Fruit fly (Drosophila melanogaster) whole organism, prepupa: Measurements from ENCODE around the gene CG15731.

ENCODE experiments used
- Blimp-1 ChIP-seq: fragments of 200-800 bp; sonication (Bioruptor generic); optimal IDR thresholded peaks from 3 replicates; lab custom pipeline; 2017; ENCODE audit warnings: missing biosample characterization, missing genetic modification characterization, mild to moderate bottlenecking, moderate library complexity, missing genetic modification reagents
- CG10669 ChIP-seq: fragments of 200-800 bp; sonication (Bioruptor generic); optimal IDR thresholded peaks from 3 replicates; lab custom pipeline; 2018; ENCODE audit warnings: missing biosample characterization, mild to moderate bottlenecking, missing genetic modification characterization, moderate library complexity
- CG11294 ChIP-seq: fragments of 200-800 bp; sonication (Bioruptor generic); IDR thresholded peaks from 2 replicates; pipeline ENCODE4 v1.3.6; 2022; ENCODE audit warnings: missing biosample characterization, missing genetic modification characterization
- CG11762 ChIP-seq: fragments of 200-800 bp; sonication (Bioruptor generic); optimal IDR thresholded peaks from 3 replicates; lab custom pipeline; 2016; ENCODE audit warnings: missing biosample characterization, missing genetic modification characterization; ENCODE audit not compliant: insufficient read depth
- CG11902 ChIP-seq: fragments of 200-800 bp; sonication (Bioruptor generic); optimal IDR thresholded peaks from 3 replicates; lab custom pipeline; 2016; ENCODE audit warnings: missing biosample characterization, missing genetic modification characterization
- CG15336 ChIP-seq: fragments of 200-800 bp; sonication (Bioruptor generic); IDR thresholded peaks from 2 replicates; pipeline ENCODE4 v1.3.6; 2022; ENCODE audit warnings: missing biosample characterization, missing genetic modification characterization
- CG1621 ChIP-seq: fragments of 200-800 bp; sonication (Bioruptor generic); optimal IDR thresholded peaks from 3 replicates; lab custom pipeline; 2018; ENCODE audit warnings: missing biosample characterization, mild to moderate bottlenecking, missing genetic modification characterization
- CG16779 ChIP-seq: fragments of 200-800 bp; sonication (Bioruptor generic); optimal IDR thresholded peaks from 3 replicates; lab custom pipeline; 2017; ENCODE audit warnings: missing biosample characterization, mild to moderate bottlenecking, missing genetic modification characterization
- CG3032 ChIP-seq: fragments of 200-800 bp; optimal IDR thresholded peaks from 2 replicates; lab custom pipeline; 2019; ENCODE audit warnings: missing biosample characterization, mild to moderate bottlenecking, missing genetic modification characterization, moderate library complexity
- CG31627 ChIP-seq: fragments of 200-800 bp; sonication (Bioruptor generic); optimal IDR thresholded peaks from 3 replicates; lab custom pipeline; 2016; ENCODE audit warnings: missing biosample characterization, missing genetic modification characterization
- CG32006 ChIP-seq: fragments of 200-800 bp; sonication (Bioruptor generic); optimal IDR thresholded peaks from 3 replicates; lab custom pipeline; 2017; ENCODE audit warnings: missing biosample characterization, mild to moderate bottlenecking, missing genetic modification characterization
- CG34406 ChIP-seq: fragments of 200-800 bp; sonication (Bioruptor generic); optimal IDR thresholded peaks from 3 replicates; lab custom pipeline; 2016; ENCODE audit warnings: missing biosample characterization, missing genetic modification characterization
- CG4318 ChIP-seq: fragments of 200-800 bp; sonication (Bioruptor generic); optimal IDR thresholded peaks from 3 replicates; lab custom pipeline; 2017; ENCODE audit warnings: missing biosample characterization, mild to moderate bottlenecking, missing genetic modification characterization
- CG6276 ChIP-seq: fragments of 200-800 bp; sonication (Bioruptor generic); optimal IDR thresholded peaks from 2 replicates; lab custom pipeline; 2017; ENCODE audit warnings: missing biosample characterization, mild to moderate bottlenecking, missing genetic modification characterization
- CG6808 ChIP-seq: fragments of 200-800 bp; sonication (Bioruptor generic); optimal IDR thresholded peaks from 3 replicates; lab custom pipeline; 2017; ENCODE audit warnings: missing biosample characterization, missing genetic modification characterization, mild to moderate bottlenecking, moderate library complexity, missing genetic modification reagents
- CG6854 ChIP-seq: fragments of 200-800 bp; sonication (Bioruptor generic); optimal IDR thresholded peaks from 2 replicates; lab custom pipeline; 2017; ENCODE audit warnings: missing biosample characterization, mild to moderate bottlenecking, missing genetic modification characterization
- CG7368 ChIP-seq: fragments of 200-800 bp; sonication (Bioruptor generic); optimal IDR thresholded peaks from 3 replicates; lab custom pipeline; 2016; ENCODE audit warnings: missing biosample characterization, missing genetic modification characterization
- CG8119 ChIP-seq: fragments of 200-800 bp; sonication (Bioruptor generic); IDR thresholded peaks from 3 replicates; pipeline ENCODE4 v1.3.6; 2022; ENCODE audit warnings: missing biosample characterization, missing genetic modification characterization
- CG8319 ChIP-seq: fragments of 200-800 bp; sonication (Bioruptor generic); optimal IDR thresholded peaks from 3 replicates; lab custom pipeline; 2016; ENCODE audit warnings: missing biosample characterization, missing genetic modification characterization
- CG8632 ChIP-seq: fragments of 200-800 bp; sonication (Bioruptor generic); optimal IDR thresholded peaks from 3 replicates; lab custom pipeline; 2016; ENCODE audit warnings: missing biosample characterization, missing genetic modification characterization
- CG9139 ChIP-seq: fragments of 200-800 bp; sonication (Bioruptor generic); optimal IDR thresholded peaks from 3 replicates; lab custom pipeline; 2017; ENCODE audit warnings: missing biosample characterization, mild to moderate bottlenecking, missing genetic modification characterization
- Eip75B ChIP-seq: fragments of 200-800 bp; sonication (Bioruptor generic); optimal IDR thresholded peaks from 3 replicates; lab custom pipeline; 2016; ENCODE audit warnings: missing biosample characterization, missing genetic modification characterization
- Eip78C ChIP-seq: fragments of 200-800 bp; sonication (Bioruptor generic); peaks from one replicate; lab custom pipeline; 2016; ENCODE audit warnings: missing biosample characterization, missing genetic modification characterization
- Eip93F ChIP-seq: fragments of 200-800 bp; sonication (Bioruptor generic); optimal IDR thresholded peaks from 2 replicates; lab custom pipeline; 2016; ENCODE audit warnings: missing biosample characterization, mild to moderate bottlenecking, missing genetic modification characterization
- Ets21C ChIP-seq: fragments of 200-800 bp; sonication (Bioruptor generic); optimal IDR thresholded peaks from 3 replicates; lab custom pipeline; 2016; ENCODE audit warnings: missing biosample characterization, missing genetic modification characterization
- Gug ChIP-seq: fragments of 200-800 bp; sonication (Bioruptor generic); IDR thresholded peaks from 2 replicates; pipeline ENCODE4 v1.3.6; 2022; ENCODE audit warnings: missing biosample characterization, missing genetic modification characterization
- Hr38 ChIP-seq: sonication (Bioruptor generic); optimal IDR thresholded peaks from 2 replicates; lab custom pipeline; 2016; ENCODE audit warnings: missing biosample characterization, missing genetic modification characterization
- Hr39 ChIP-seq: fragments of 200-800 bp; sonication (Bioruptor generic); optimal IDR thresholded peaks from 2 replicates; lab custom pipeline; 2016; ENCODE audit warnings: missing biosample characterization, missing genetic modification characterization
- Hr4 ChIP-seq: fragments of 200-800 bp; sonication (Bioruptor generic); optimal IDR thresholded peaks from 3 replicates; lab custom pipeline; 2016; ENCODE audit warnings: missing biosample characterization, missing genetic modification characterization
- Lpt ChIP-seq: fragments of 200-800 bp; sonication (Bioruptor generic); optimal IDR thresholded peaks from 3 replicates; lab custom pipeline; 2016; ENCODE audit warnings: missing biosample characterization, missing genetic modification characterization
- Met ChIP-seq: fragments of 200-800 bp; sonication (Bioruptor generic); optimal IDR thresholded peaks from 3 replicates; lab custom pipeline; 2016; ENCODE audit warnings: missing biosample characterization, missing genetic modification characterization
- OdsH ChIP-seq: fragments of 200-800 bp; sonication (Bioruptor generic); optimal IDR thresholded peaks from 3 replicates; lab custom pipeline; 2016; ENCODE audit warnings: missing biosample characterization, missing genetic modification characterization
- Smox ChIP-seq: fragments of 200-800 bp; sonication (Bioruptor generic); optimal IDR thresholded peaks from 3 replicates; lab custom pipeline; 2016; ENCODE audit warnings: missing biosample characterization, missing genetic modification characterization
- Sox102F ChIP-seq: fragments of 200-800 bp; sonication (Bioruptor generic); optimal IDR thresholded peaks from 2 replicates; lab custom pipeline; 2016; ENCODE audit warnings: missing biosample characterization, mild to moderate bottlenecking, missing genetic modification characterization
- Sox14 ChIP-seq: fragments of 200-800 bp; sonication (Bioruptor generic); optimal IDR thresholded peaks from 3 replicates; lab custom pipeline; 2016; ENCODE audit warnings: missing biosample characterization, missing genetic modification characterization
- Sox15 ChIP-seq: fragments of 200-800 bp; sonication (Bioruptor generic); optimal IDR thresholded peaks from 3 replicates; lab custom pipeline; 2016; ENCODE audit warnings: missing biosample characterization, missing genetic modification characterization
- achi ChIP-seq: fragments of 200-800 bp; sonication (Bioruptor generic); optimal IDR thresholded peaks from 3 replicates; lab custom pipeline; 2016; ENCODE audit warnings: missing biosample characterization, missing genetic modification characterization
- acj6 ChIP-seq: fragments of 200-800 bp; sonication (Bioruptor generic); optimal IDR thresholded peaks from 3 replicates; lab custom pipeline; 2016; ENCODE audit warnings: missing biosample characterization, missing genetic modification characterization
- dsx ChIP-seq: fragments of 200-800 bp; optimal IDR thresholded peaks from 3 replicates; lab custom pipeline; 2019; ENCODE audit warnings: missing biosample characterization, mild to moderate bottlenecking, missing genetic modification characterization, moderate library complexity; ENCODE audit not compliant: poor library complexity, severe bottlenecking
- eg ChIP-seq: fragments of 200-800 bp; sonication (Bioruptor generic); IDR thresholded peaks from 3 replicates; pipeline ENCODE4 v1.3.6; 2022; ENCODE audit warnings: missing biosample characterization, missing genetic modification characterization
- esn ChIP-seq: fragments of 200-800 bp; sonication (Bioruptor generic); optimal IDR thresholded peaks from 2 replicates; lab custom pipeline; 2016; ENCODE audit warnings: missing biosample characterization, mild to moderate bottlenecking, missing genetic modification characterization, moderate library complexity
- fd59A ChIP-seq: fragments of 200-800 bp; sonication (Bioruptor generic); optimal IDR thresholded peaks from 2 replicates; lab custom pipeline; 2017; ENCODE audit warnings: missing biosample characterization, mild to moderate bottlenecking, missing genetic modification characterization, missing genetic modification reagents
- fd85E ChIP-seq: fragments of 200-800 bp; sonication (Bioruptor generic); optimal IDR thresholded peaks from 3 replicates; lab custom pipeline; 2016; ENCODE audit warnings: missing biosample characterization, missing genetic modification characterization
- lz ChIP-seq: fragments of 200-800 bp; sonication (Bioruptor generic); optimal IDR thresholded peaks from 3 replicates; lab custom pipeline; 2016; ENCODE audit warnings: missing biosample characterization, missing genetic modification characterization
- net ChIP-seq: fragments of 200-800 bp; sonication (Bioruptor generic); optimal IDR thresholded peaks from 3 replicates; lab custom pipeline; 2016; ENCODE audit warnings: missing biosample characterization, missing genetic modification characterization
- pdm3 ChIP-seq: fragments of 200-800 bp; sonication (Bioruptor generic); optimal IDR thresholded peaks from 3 replicates; lab custom pipeline; 2016; ENCODE audit warnings: missing biosample characterization, missing genetic modification characterization
- salr ChIP-seq, 2 experiments: fragments of 200-800 bp; sonication (Bioruptor generic); optimal IDR thresholded peaks; 3 replicates each; lab custom pipeline; 2016 to 2018; ENCODE audit warnings: missing biosample characterization in 2 of 2, missing genetic modification characterization in 2 of 2, mild to moderate bottlenecking in 1 of 2
- spab ChIP-seq: fragments of 200-800 bp; sonication (Bioruptor generic); optimal IDR thresholded peaks from 2 replicates; lab custom pipeline; 2017; ENCODE audit warnings: missing biosample characterization, mild to moderate bottlenecking, missing genetic modification characterization, missing genetic modification reagents
- ss ChIP-seq, 2 experiments: fragments of 200-800 bp; sonication (Bioruptor generic); optimal IDR thresholded peaks; 2 replicates in 1 of 2; 3 replicates in 1 of 2; lab custom pipeline; 2017 to 2018; ENCODE audit warnings: mild to moderate bottlenecking in 2 of 2, missing biosample characterization in 2 of 2, missing genetic modification characterization in 2 of 2, moderate library complexity in 1 of 2
- svp ChIP-seq: fragments of 200-800 bp; sonication (Bioruptor generic); peaks from one replicate; lab custom pipeline; 2016; ENCODE audit warnings: missing biosample characterization, missing genetic modification characterization
- vri ChIP-seq: fragments of 200-800 bp; sonication (Bioruptor generic); optimal IDR thresholded peaks from 3 replicates; lab custom pipeline; 2016; ENCODE audit warnings: missing biosample characterization, mild to moderate bottlenecking, missing genetic modification characterization

Gene CG15731

dm6 chrX:12462936-12463558, 5.5 kb upstream of the CG15731 start, which contains the start of the genes Rab40 and CG42258:
Gene Rab40, minus strand, starts transcription at chrX:12463112.
Gene CG42258, plus strand, starts transcription at chrX:12463528.
- TF ChIP-seq net (GFP tag; lab: Kevin White, UChicago): no peak
- peak in 1 of 2 experiments; percentile 32 for TF ChIP-seq salr (GFP tag; optimal IDR thresholded peaks at IDR 0.05; lab: Kevin White, UChicago)
- no peak for TF ChIP-seq CG11762 (GFP tag; lab: Kevin White, UChicago)
- peak; percentile 16 for TF ChIP-seq CG34406 (GFP tag; lab: Kevin White, UChicago)
- no peak for TF ChIP-seq CG7368 (GFP tag; lab: Kevin White, UChicago)
- TF ChIP-seq esn (GFP tag; lab: Kevin White, UChicago): peak; percentile 57
- TF ChIP-seq Sox14 (GFP tag; lab: Kevin White, UChicago): peak; percentile 48
- TF ChIP-seq spab (GFP tag; lab: Kevin White, UChicago): no peak
- TF ChIP-seq Met (GFP tag; lab: Kevin White, UChicago): peak; percentile 41
- TF ChIP-seq pdm3 (GFP tag; lab: Kevin White, UChicago): peak; percentile 59
- TF ChIP-seq acj6 (GFP tag; lab: Kevin White, UChicago): peak; percentile 30
- TF ChIP-seq CG15336 (GFP tag; lab: Robert Waterston, UW): no peak
- TF ChIP-seq Eip78C (GFP tag; lab: Kevin White, UChicago): peak; percentile 73
- peak; percentile 21 for TF ChIP-seq OdsH (GFP tag; lab: Kevin White, UChicago)
- peak; percentile 41 for TF ChIP-seq CG31627 (GFP tag; lab: Kevin White, UChicago)
- TF ChIP-seq dsx (GFP tag; lab: Kevin White, UChicago): no peak
- no peak for TF ChIP-seq CG6276
- 0 out of 2 replicates have a peak, but pooled peaks have one; percentile 37 for TF ChIP-seq Gug (GFP tag; lab: Robert Waterston, UW)
- TF ChIP-seq Ets21C: peak; percentile 17
- no peak for TF ChIP-seq fd59A (GFP tag; lab: Kevin White, UChicago)
- no peak for TF ChIP-seq ss (GFP tag; optimal IDR thresholded peaks at IDR 0.05; lab: Kevin White, UChicago)
- TF ChIP-seq CG6808 (GFP tag; lab: Kevin White, UChicago): no peak
- TF ChIP-seq CG3032 (tag; lab: Kevin White, UChicago): peak; percentile 8
- TF ChIP-seq lz (GFP tag; lab: Kevin White, UChicago): peak; percentile 55
- TF ChIP-seq CG1621 (tag; lab: Kevin White, UChicago): no peak
- TF ChIP-seq CG4318: peak; percentile 27
- TF ChIP-seq eg (GFP tag; lab: Robert Waterston, UW): peak; percentile 55
- TF ChIP-seq CG8319 (GFP tag; lab: Kevin White, UChicago): no peak
- TF ChIP-seq fd85E (GFP tag; lab: Kevin White, UChicago): no peak
- no peak for TF ChIP-seq CG11294
- TF ChIP-seq Eip75B (GFP tag; lab: Kevin White, UChicago): peak; percentile 12
- peak; percentile 11 for TF ChIP-seq Sox102F (GFP tag; lab: Kevin White, UChicago)
- TF ChIP-seq CG8632 (GFP tag; lab: Kevin White, UChicago): peak; percentile 34
- TF ChIP-seq Smox: peak; percentile 51
- no peak for TF ChIP-seq CG16779 (tag; lab: Kevin White, UChicago)
- no peak for TF ChIP-seq CG6854
- TF ChIP-seq CG8119 (GFP tag; lab: Robert Waterston, UW): no peak
- no peak for TF ChIP-seq CG10669 (GFP tag; lab: Kevin White, UChicago)
- peak; percentile 30 for TF ChIP-seq Hr39 (GFP tag; lab: Kevin White, UChicago)
- peak; percentile 12 for TF ChIP-seq Sox15 (GFP tag; lab: Kevin White, UChicago)
- no peak for TF ChIP-seq achi
- no peak for TF ChIP-seq CG9139 (GFP tag; lab: Kevin White, UChicago)
- TF ChIP-seq Lpt (GFP tag; lab: Kevin White, UChicago): no peak
- TF ChIP-seq Blimp-1: no peak
- TF ChIP-seq vri (GFP tag; lab: Kevin White, UChicago): no peak
- TF ChIP-seq Hr38: no peak
- peak; percentile 74 for TF ChIP-seq svp (GFP tag; lab: Kevin White, UChicago)
- TF ChIP-seq CG32006 (GFP tag; lab: Kevin White, UChicago): peak; percentile 37
- no peak for TF ChIP-seq Eip93F (GFP tag; lab: Kevin White, UChicago)
- TF ChIP-seq CG11902: no peak
- peak; percentile 39 for TF ChIP-seq Hr4 (GFP tag; lab: Kevin White, UChicago)
